Fruit fly (Drosophila melanogaster) S2 (cell line): ENCODE measurements around the gene Ir94b.

ENCODE experiments used
- CG8478 ChIP-seq: fragments of >200 bp; optimal IDR thresholded peaks from 2 replicates; lab custom pipeline; 2018
- CTCF ChIP-seq, 2 experiments: fragments of >200 bp; optimal IDR thresholded peaks; 2 replicates each; lab custom pipeline; 2018

dm6 chr3R:22136967-22137516 lies 20.0 kb upstream of the Ir94b start:
- TF ChIP-seq CG8478 (lab: Kevin White, UChicago) = no peak
- no peak for TF ChIP-seq CTCF (optimal IDR thresholded peaks at IDR 0.05; lab: Kevin White, UChicago)
